Fruit fly (Drosophila melanogaster): Measurements from ENCODE around the gene dy.

dy gene

dm6 chrX:11806196-11806595 lies 27.6 kb upstream of the dy start (continued):
- no peak for TF ChIP-seq ab (GFP tag; optimal IDR thresholded peaks at IDR 0.05)
- TF ChIP-seq tup (GFP tag; optimal IDR thresholded peaks at IDR 0.05), result no peak
- TF ChIP-seq HHEX (GFP tag; optimal IDR thresholded peaks at IDR 0.05), result peak; percentile 17
- TF ChIP-seq CG17912 (GFP tag; optimal IDR thresholded peaks at IDR 0.05), result peak; percentile 3
- TF ChIP-seq CG32772 (GFP tag; IDR thresholded peaks at IDR 0.05), result no peak
- TF ChIP-seq nau (GFP tag; optimal IDR thresholded peaks at IDR 0.05), result no peak
- TF ChIP-seq CG17359 (tag; optimal IDR thresholded peaks at IDR 0.05), result no peak
- TF ChIP-seq Dref (GFP tag; IDR thresholded peaks at IDR 0.05), result peak; percentile 44
- TF ChIP-seq CG2120 (GFP tag; optimal IDR thresholded peaks at IDR 0.05), result peak; percentile 43
- TF ChIP-seq D19B (GFP tag; optimal IDR thresholded peaks at IDR 0.05), result no peak
- no peak for TF ChIP-seq NC2β (GFP tag; optimal IDR thresholded peaks at IDR 0.05)
- TF ChIP-seq CG10274 (GFP tag; optimal IDR thresholded peaks at IDR 0.05), result no peak
- TF ChIP-seq CG18764 (GFP tag; optimal IDR thresholded peaks at IDR 0.05), result no peak
- peak; percentile 21 for TF ChIP-seq CG11504 (tag; optimal IDR thresholded peaks at IDR 0.05)
- no peak for TF ChIP-seq Asciz (GFP tag; optimal IDR thresholded peaks at IDR 0.05)
- TF ChIP-seq Dip3 (GFP tag; optimal IDR thresholded peaks at IDR 0.05), result no peak
- TF ChIP-seq ro (GFP tag; IDR thresholded peaks at IDR 0.05), result no peak
- peak; percentile 38; the same call in 1 of the 2 replicates for TF ChIP-seq Rfx (GFP tag; IDR thresholded peaks at IDR 0.05)
- TF ChIP-seq CG17829 (tag; optimal IDR thresholded peaks at IDR 0.05), result no peak
- TF ChIP-seq Rx (GFP tag; IDR thresholded peaks at IDR 0.05), result no peak
- TF ChIP-seq CG17385 (GFP tag; optimal IDR thresholded peaks at IDR 0.05), result no peak
- peak; percentile 36; the same call in 1 of the 2 replicates for TF ChIP-seq sob (GFP tag; IDR thresholded peaks at IDR 0.05)
- no peak for TF ChIP-seq tx (GFP tag; optimal IDR thresholded peaks at IDR 0.05)
- no peak for TF ChIP-seq pan (optimal IDR thresholded peaks at IDR 0.05)
- peak in 1 of 2 experiments; percentile 15 for TF ChIP-seq pan (GFP tag; optimal IDR thresholded peaks at IDR 0.05 in 1 of 2, IDR thresholded peaks at IDR 0.05 in 1 of 2)
- no peak for TF ChIP-seq crp (GFP tag; optimal IDR thresholded peaks at IDR 0.05)
- peak; percentile 90 for TF ChIP-seq CG10267 (tag; optimal IDR thresholded peaks at IDR 0.05)
- no peak for TF ChIP-seq hth (optimal IDR thresholded peaks at IDR 0.05)
- no peak for TF ChIP-seq HLH54F (GFP tag; optimal IDR thresholded peaks at IDR 0.05)
- no peak for TF ChIP-seq CG8290 (GFP tag; optimal IDR thresholded peaks at IDR 0.05)
- peak in 1 of 2 experiments; percentile 62 for TF ChIP-seq CG8290 (tag; optimal IDR thresholded peaks at IDR 0.05)
- peak; percentile 33 for TF ChIP-seq HLHmδ (GFP tag; optimal IDR thresholded peaks at IDR 0.05)
- TF ChIP-seq Max (GFP tag; optimal IDR thresholded peaks at IDR 0.05), result peak; percentile 32
- no peak for TF ChIP-seq Hr3 (GFP tag; optimal IDR thresholded peaks at IDR 0.05)
- TF ChIP-seq cg (GFP tag; optimal IDR thresholded peaks at IDR 0.05), result peak; percentile 82
- no peak for TF ChIP-seq Lpt (GFP tag; optimal IDR thresholded peaks at IDR 0.05)
- no peak for TF ChIP-seq nerfin-2 (GFP tag; IDR thresholded peaks at IDR 0.05; ENCODE audit: partially characterized antibody)
- TF ChIP-seq gcm (GFP tag; optimal IDR thresholded peaks at IDR 0.05), result no peak
- no peak for TF ChIP-seq da (GFP tag; optimal IDR thresholded peaks at IDR 0.05)
- no peak for TF ChIP-seq scrt (GFP tag; optimal IDR thresholded peaks at IDR 0.05)
- TF ChIP-seq CG15269 (tag; optimal IDR thresholded peaks at IDR 0.05), result peak; percentile 6
- no peak for TF ChIP-seq gsb (GFP tag; IDR thresholded peaks at IDR 0.05)
- peak; percentile 21 for TF ChIP-seq Hand (GFP tag; optimal IDR thresholded peaks at IDR 0.05)
- TF ChIP-seq CG11085 (GFP tag; IDR thresholded peaks at IDR 0.05), result no peak
- TF ChIP-seq row (GFP tag; IDR thresholded peaks at IDR 0.05), result 0 out of 3 replicates have a peak, but pooled peaks have one; percentile 8
- TF ChIP-seq sug (tag; optimal IDR thresholded peaks at IDR 0.05), result peak; percentile 37
- no peak for TF ChIP-seq ken (GFP tag; IDR thresholded peaks at IDR 0.05)
- peak; percentile 53 for TF ChIP-seq pzg (GFP tag; optimal IDR thresholded peaks at IDR 0.05)
- TF ChIP-seq zfh1 (GFP tag; IDR thresholded peaks at IDR 0.05), result no peak
- TF ChIP-seq z (GFP tag; IDR thresholded peaks at IDR 0.05), result 0 out of 3 replicates have a peak, but pooled peaks have one; percentile 9
- TF ChIP-seq Tbp (GFP tag; optimal IDR thresholded peaks at IDR 0.05), result no peak
- no peak for TF ChIP-seq CG1233 (GFP tag; optimal IDR thresholded peaks at IDR 0.05)
